Worm (Caenorhabditis elegans): ENCODE measurements around the gene Y57G7A.11.

ce11 chrII:1242475-1242874 is 34.2 kb downstream of the Y57G7A.11 start:
- TF ChIP-seq mep-1 (tag; optimal IDR thresholded peaks at IDR 0.05) (peak; percentile 33), skn-1 (tag; optimal IDR thresholded peaks at IDR 0.05) (no peak), zfp-2 (tag; optimal IDR thresholded peaks at IDR 0.05) (no peak), lin-15B (tag; optimal IDR thresholded peaks at IDR 0.05) (no peak), attf-4 (tag; optimal IDR thresholded peaks at IDR 0.05) (no peak), aha-1 (tag) (peak; percentile 51), F49E8.2 (tag; optimal IDR thresholded peaks at IDR 0.05; ENCODE audit: borderline replicate concordance) (no peak)

Measured in whole organism, L4 larva.